Fruit fly (Drosophila melanogaster) whole organism, embryonic: ENCODE data around the gene Pep.

Experiments used
- BEAF-32 ChIP-seq: fragments of 200-800 bp; sonication (Bioruptor generic); optimal IDR thresholded peaks from 3 replicates; lab custom pipeline; 2017; ENCODE audit warnings: missing biosample characterization, missing genetic modification characterization, mild to moderate bottlenecking, moderate library complexity, missing genetic modification reagents
- CG10209 ChIP-seq: fragments of 200-800 bp; sonication (Bioruptor generic); optimal IDR thresholded peaks from 3 replicates; lab custom pipeline; 2017; ENCODE audit warnings: missing biosample characterization, mild to moderate bottlenecking, missing genetic modification characterization, missing genetic modification reagents
- CG10431 ChIP-seq: fragments of 200-800 bp; sonication (Bioruptor generic); optimal IDR thresholded peaks from 3 replicates; lab custom pipeline; 2018; ENCODE audit warnings: missing biosample characterization, mild to moderate bottlenecking, missing genetic modification characterization
- CG11398 ChIP-seq: fragments of 200-800 bp; sonication (Bioruptor generic); optimal IDR thresholded peaks from 2 replicates; lab custom pipeline; 2016; ENCODE audit warnings: missing biosample characterization, missing genetic modification characterization
- CG12299 ChIP-seq: fragments of 200-800 bp; sonication (Bioruptor generic); optimal IDR thresholded peaks from 2 replicates; lab custom pipeline; 2018; ENCODE audit warnings: missing biosample characterization, mild to moderate bottlenecking, missing genetic modification characterization
- CG1233 ChIP-seq: fragments of 200-800 bp; sonication (Bioruptor generic); optimal IDR thresholded peaks from 4 replicates; lab custom pipeline; 2018; ENCODE audit warnings: missing biosample characterization, mild to moderate bottlenecking, missing genetic modification characterization
- CG13296 ChIP-seq: fragments of 200-800 bp; sonication (Bioruptor generic); optimal IDR thresholded peaks from 3 replicates; lab custom pipeline; 2018; ENCODE audit warnings: missing biosample characterization, mild to moderate bottlenecking, missing genetic modification characterization
- CG15479 ChIP-seq: fragments of 200-800 bp; sonication (Bioruptor generic); optimal IDR thresholded peaks from 3 replicates; lab custom pipeline; 2019; ENCODE audit warnings: missing biosample characterization, mild to moderate bottlenecking, missing genetic modification characterization, moderate library complexity
- CG15514 ChIP-seq: fragments of 200-800 bp; sonication (Bioruptor generic); optimal IDR thresholded peaks from 3 replicates; lab custom pipeline; 2017; ENCODE audit warnings: missing biosample characterization, missing genetic modification characterization, mild to moderate bottlenecking, moderate library complexity, missing genetic modification reagents
- CG15696 ChIP-seq: fragments of 200-800 bp; sonication (Bioruptor generic); optimal IDR thresholded peaks from 2 replicates; lab custom pipeline; 2019; ENCODE audit warnings: missing biosample characterization, mild to moderate bottlenecking, missing genetic modification characterization, moderate library complexity
- CG18599 ChIP-seq: fragments of 200-800 bp; sonication (Bioruptor generic); optimal IDR thresholded peaks from 3 replicates; lab custom pipeline; 2017; ENCODE audit warnings: missing biosample characterization, missing genetic modification characterization, mild to moderate bottlenecking, moderate library complexity, missing genetic modification reagents
- CG2116 ChIP-seq: fragments of 200-800 bp; sonication (Bioruptor generic); optimal IDR thresholded peaks from 3 replicates; lab custom pipeline; 2018; ENCODE audit warnings: missing biosample characterization, mild to moderate bottlenecking, missing genetic modification characterization
- CG2120 ChIP-seq: fragments of 200-800 bp; sonication (Bioruptor generic); optimal IDR thresholded peaks from 3 replicates; lab custom pipeline; 2016; ENCODE audit warnings: missing biosample characterization, missing genetic modification characterization
- CG2889 ChIP-seq: fragments of 200-800 bp; sonication (Bioruptor generic); IDR thresholded peaks from 3 replicates; pipeline ENCODE4 v1.3.6; 2022; ENCODE audit warnings: missing biosample characterization, missing genetic modification characterization
- CG3163 ChIP-seq: fragments of 200-800 bp; sonication (Bioruptor generic); optimal IDR thresholded peaks from 3 replicates; lab custom pipeline; 2016; ENCODE audit warnings: missing biosample characterization, missing genetic modification characterization
- CG33557 ChIP-seq: fragments of 200-800 bp; sonication (Bioruptor generic); optimal IDR thresholded peaks from 2 replicates; lab custom pipeline; 2019; ENCODE audit warnings: missing biosample characterization, mild to moderate bottlenecking, missing genetic modification characterization, moderate library complexity
- CG3838 ChIP-seq: fragments of 200-800 bp; sonication (Bioruptor generic); optimal IDR thresholded peaks from 3 replicates; lab custom pipeline; 2016; ENCODE audit warnings: missing biosample characterization, missing genetic modification characterization
- CG4328 ChIP-seq: fragments of 200-800 bp; sonication (Bioruptor generic); optimal IDR thresholded peaks from 3 replicates; lab custom pipeline; 2017; ENCODE audit warnings: missing biosample characterization, missing genetic modification reagents, missing genetic modification characterization
- CG4707 ChIP-seq: fragments of 200-800 bp; sonication (Bioruptor generic); optimal IDR thresholded peaks from 2 replicates; lab custom pipeline; 2018; ENCODE audit warnings: missing biosample characterization, mild to moderate bottlenecking, missing genetic modification characterization, moderate library complexity
- CG9797 ChIP-seq: fragments of 200-800 bp; sonication (Bioruptor generic); optimal IDR thresholded peaks from 3 replicates; lab custom pipeline; 2018; ENCODE audit warnings: missing biosample characterization, mild to moderate bottlenecking, missing genetic modification characterization
- CG9876 ChIP-seq: fragments of 200-800 bp; sonication (Bioruptor generic); optimal IDR thresholded peaks from 2 replicates; lab custom pipeline; 2016; ENCODE audit warnings: missing biosample characterization, missing genetic modification characterization
- CG9932 ChIP-seq: fragments of 200-800 bp; sonication (Bioruptor generic); IDR thresholded peaks from 2 replicates; pipeline ENCODE4 v1.3.6; 2022; ENCODE audit warnings: missing biosample characterization, missing genetic modification characterization
- Dek ChIP-seq: fragments of 200-800 bp; sonication (Bioruptor generic); optimal IDR thresholded peaks from 3 replicates; lab custom pipeline; 2019; ENCODE audit warnings: missing biosample characterization, mild to moderate bottlenecking, missing genetic modification characterization, moderate library complexity
- ERR ChIP-seq: fragments of 200-800 bp; sonication (Bioruptor generic); optimal IDR thresholded peaks from 2 replicates; lab custom pipeline; 2016; ENCODE audit warnings: missing biosample characterization, missing genetic modification characterization
- Ets65A ChIP-seq: fragments of 200-800 bp; sonication (Bioruptor generic); peaks from one replicate; lab custom pipeline; 2016; ENCODE audit warnings: missing biosample characterization, missing genetic modification characterization
- Fer2 ChIP-seq: fragments of 200-800 bp; sonication (Bioruptor generic); optimal IDR thresholded peaks from 2 replicates; lab custom pipeline; 2018; ENCODE audit warnings: missing biosample characterization, mild to moderate bottlenecking, missing genetic modification characterization, moderate library complexity
- Hand ChIP-seq: fragments of 200-800 bp; sonication (Bioruptor generic); optimal IDR thresholded peaks from 2 replicates; lab custom pipeline; 2017; ENCODE audit warnings: mild to moderate bottlenecking, missing biosample characterization, missing genetic modification reagents, missing genetic modification characterization
- HmgZ ChIP-seq: fragments of 200-800 bp; sonication (Bioruptor generic); optimal IDR thresholded peaks from 2 replicates; lab custom pipeline; 2018; ENCODE audit warnings: missing biosample characterization, mild to moderate bottlenecking, missing genetic modification characterization
- Hr51 ChIP-seq, 2 experiments: fragments of 200-800 bp; sonication (Bioruptor generic); optimal IDR thresholded peaks; 2 replicates in 1 of 2; 3 replicates in 1 of 2; lab custom pipeline; 2016 to 2018; ENCODE audit warnings: missing biosample characterization in 2 of 2, missing genetic modification characterization in 2 of 2, mild to moderate bottlenecking in 1 of 2, moderate library complexity in 1 of 2
- Meics ChIP-seq: fragments of 200-800 bp; sonication (Bioruptor generic); optimal IDR thresholded peaks from 2 replicates; lab custom pipeline; 2017; ENCODE audit warnings: missing biosample characterization, mild to moderate bottlenecking, missing genetic modification characterization
- Opbp ChIP-seq: fragments of 200-800 bp; sonication (Bioruptor generic); IDR thresholded peaks from 3 replicates; pipeline ENCODE4 v1.3.6; 2022; ENCODE audit warnings: missing biosample characterization, missing genetic modification characterization; ENCODE audit not compliant: partially characterized antibody
- Rfx ChIP-seq: fragments of 200-800 bp; sonication (Bioruptor generic); IDR thresholded peaks from 2 replicates; pipeline ENCODE4 v1.3.6; 2022; ENCODE audit warnings: missing biosample characterization, missing genetic modification characterization
- Sox100B ChIP-seq: fragments of 200-800 bp; sonication (Bioruptor generic); optimal IDR thresholded peaks from 3 replicates; lab custom pipeline; 2018; ENCODE audit warnings: missing biosample characterization, mild to moderate bottlenecking, missing genetic modification characterization
- ap ChIP-seq: fragments of 200-800 bp; sonication (Bioruptor generic); IDR thresholded peaks from 2 replicates; pipeline ENCODE4 v1.3.6; 2022; ENCODE audit warnings: missing biosample characterization, missing genetic modification characterization
- az2 ChIP-seq: fragments of 200-800 bp; sonication (Bioruptor generic); optimal IDR thresholded peaks from 3 replicates; lab custom pipeline; 2016; ENCODE audit warnings: missing biosample characterization, missing genetic modification characterization
- cas ChIP-seq: fragments of 200-800 bp; sonication (Bioruptor generic); IDR thresholded peaks from 2 replicates; pipeline ENCODE4 v1.3.6; 2022; ENCODE audit warnings: missing biosample characterization, missing genetic modification characterization
- cwo ChIP-seq: fragments of 200-800 bp; sonication (Bioruptor generic); optimal IDR thresholded peaks from 3 replicates; lab custom pipeline; 2017; ENCODE audit warnings: missing biosample characterization, missing genetic modification characterization, mild to moderate bottlenecking, moderate library complexity, missing genetic modification reagents
- danr ChIP-seq: fragments of 200-800 bp; sonication (Bioruptor generic); IDR thresholded peaks from 2 replicates; pipeline ENCODE4 v1.3.6; 2022; ENCODE audit warnings: missing biosample characterization, missing genetic modification characterization
- ems ChIP-seq: fragments of 200-800 bp; sonication (Bioruptor generic); optimal IDR thresholded peaks from 3 replicates; lab custom pipeline; 2016; ENCODE audit warnings: missing biosample characterization, missing genetic modification characterization
- eve ChIP-seq, 2 experiments: fragments of >200 bp; optimal IDR thresholded peaks; 2 replicates each; lab custom pipeline; 2017; ENCODE audit warnings: missing biosample characterization in 2 of 2, missing genetic modification characterization in 2 of 2
- lab ChIP-seq: fragments of 200-800 bp; sonication (Bioruptor generic); optimal IDR thresholded peaks from 3 replicates; lab custom pipeline; 2017; ENCODE audit warnings: missing biosample characterization, missing genetic modification characterization, mild to moderate bottlenecking, moderate library complexity, missing genetic modification reagents
- luna ChIP-seq: fragments of 200-800 bp; sonication (Bioruptor generic); optimal IDR thresholded peaks from 2 replicates; lab custom pipeline; 2016; ENCODE audit warnings: missing biosample characterization, missing genetic modification characterization
- maf-S ChIP-seq: fragments of 200-800 bp; sonication (Bioruptor generic); optimal IDR thresholded peaks from 2 replicates; lab custom pipeline; 2016; ENCODE audit warnings: missing biosample characterization, missing genetic modification characterization
- mirr ChIP-seq: fragments of 200-800 bp; sonication (Bioruptor generic); optimal IDR thresholded peaks from 3 replicates; lab custom pipeline; 2018; ENCODE audit warnings: missing biosample characterization, mild to moderate bottlenecking, missing genetic modification characterization
- nau ChIP-seq: fragments of 200-800 bp; sonication (Bioruptor generic); optimal IDR thresholded peaks from 3 replicates; lab custom pipeline; 2017; ENCODE audit warnings: missing biosample characterization, mild to moderate bottlenecking, missing genetic modification characterization, missing genetic modification reagents
- pho ChIP-seq: fragments of 200-800 bp; sonication (Bioruptor generic); optimal IDR thresholded peaks from 2 replicates; lab custom pipeline; 2016; ENCODE audit warnings: missing biosample characterization, missing genetic modification characterization
- ro ChIP-seq: fragments of 200-800 bp; sonication (Bioruptor generic); IDR thresholded peaks from 2 replicates; pipeline ENCODE4 v1.3.6; 2022; ENCODE audit warnings: missing biosample characterization, missing genetic modification characterization
- sisA ChIP-seq: fragments of 200-800 bp; sonication (Bioruptor generic); IDR thresholded peaks from 2 replicates; pipeline ENCODE4 v1.3.6; 2022; ENCODE audit warnings: missing biosample characterization, missing genetic modification characterization
- stc ChIP-seq: fragments of 200-800 bp; sonication (Bioruptor generic); IDR thresholded peaks from 2 replicates; pipeline ENCODE4 v1.3.6; 2022; ENCODE audit warnings: missing biosample characterization, missing genetic modification characterization
- tgo ChIP-seq: fragments of 200-800 bp; sonication (Bioruptor generic); IDR thresholded peaks from 3 replicates; pipeline ENCODE4 v1.3.6; 2022; ENCODE audit warnings: missing biosample characterization, missing genetic modification characterization
- wek ChIP-seq: fragments of 200-800 bp; sonication (Bioruptor generic); optimal IDR thresholded peaks from 3 replicates; lab custom pipeline; 2018; ENCODE audit warnings: missing biosample characterization, mild to moderate bottlenecking, missing genetic modification characterization, moderate library complexity

Gene Pep

DNA sequence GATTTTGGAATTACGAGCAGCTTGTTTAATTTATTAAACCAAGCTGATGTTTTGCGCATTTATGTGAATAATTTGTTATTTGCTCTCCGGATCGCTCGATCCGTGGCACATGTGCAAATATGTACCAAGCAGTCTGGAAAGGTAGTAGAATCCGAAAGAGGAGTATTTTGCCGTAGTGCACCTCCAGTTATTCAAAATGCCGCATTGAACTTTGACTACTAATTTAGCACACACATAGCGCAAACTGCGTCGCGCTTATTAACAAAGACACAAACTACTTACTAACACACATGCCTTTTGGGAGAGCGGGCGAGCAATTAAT lies 14.4 kb upstream of the Pep start (continued):
- TF ChIP-seq CG2116 (GFP tag; lab: Kevin White, UChicago) (peak; percentile 8), Opbp (GFP tag; lab: Robert Waterston, UW) (no peak), CG9876 (GFP tag; lab: Kevin White, UChicago) (peak; percentile 20), az2 (GFP tag; lab: Kevin White, UChicago) (no peak), Meics (GFP tag; lab: Kevin White, UChicago) (peak; percentile 63), CG4328 (GFP tag; lab: Kevin White, UChicago) (peak; percentile 33), CG10209 (GFP tag; lab: Kevin White, UChicago) (peak; percentile 33), CG3163 (GFP tag; lab: Kevin White, UChicago) (peak; percentile 30), Hr51 (GFP tag; optimal IDR thresholded peaks at IDR 0.05; lab: Kevin White, UChicago) (peak in 1 of 2 experiments; percentile 45), eve (GFP tag; optimal IDR thresholded peaks at IDR 0.05; lab: Kevin White, UChicago) (peak in 1 of 2 experiments; percentile 29), nau (GFP tag; lab: Kevin White, UChicago) (no peak), Hand (peak; percentile 25), Sox100B (GFP tag; lab: Kevin White, UChicago) (no peak), CG2889 (no peak), CG9932 (GFP tag; lab: Robert Waterston, UW) (peak; percentile 49), CG2120 (GFP tag; lab: Kevin White, UChicago) (peak; percentile 58), ap (GFP tag; lab: Robert Waterston, UW) (no peak), stc (GFP tag; lab: Robert Waterston, UW) (no peak), CG9797 (no peak), Fer2 (tag; lab: Kevin White, UChicago) (no peak), Dek (peak; percentile 19), ERR (GFP tag; lab: Kevin White, UChicago) (peak; percentile 59), danr (no peak), sisA (no peak), CG33557 (no peak), CG4707 (GFP tag; lab: Kevin White, UChicago) (no peak), CG3838 (GFP tag; lab: Kevin White, UChicago) (no peak), luna (GFP tag; lab: Kevin White, UChicago) (peak; percentile 33), ems (GFP tag; lab: Kevin White, UChicago) (peak; percentile 9), cas (GFP tag; lab: Robert Waterston, UW) (no peak), CG18599 (GFP tag; lab: Kevin White, UChicago) (peak; percentile 86), CG13296 (peak; percentile 68), Ets65A (GFP tag; lab: Kevin White, UChicago) (no peak), CG11398 (peak; percentile 41), mirr (peak; percentile 79), CG12299 (no peak), lab (GFP tag; lab: Kevin White, UChicago) (peak; percentile 86), CG15479 (GFP tag; lab: Kevin White, UChicago) (no peak), pho (peak; percentile 62), tgo (GFP tag; lab: Robert Waterston, UW) (no peak), CG15696 (no peak), ro (GFP tag; lab: Robert Waterston, UW) (no peak), HmgZ (tag; lab: Kevin White, UChicago) (peak; percentile 55), Rfx (GFP tag; lab: Robert Waterston, UW) (peak; percentile 38; the same call in 1 of the 2 replicates), CG1233 (GFP tag; lab: Kevin White, UChicago) (no peak), CG15514 (GFP tag; lab: Kevin White, UChicago) (peak; percentile 71), cwo (GFP tag; lab: Kevin White, UChicago) (peak; percentile 56), wek (GFP tag; lab: Kevin White, UChicago) (peak; percentile 4), maf-S (GFP tag; lab: Kevin White, UChicago) (no peak), BEAF-32 (GFP tag; lab: Kevin White, UChicago) (no peak), CG10431 (no peak)
